Fruit fly (Drosophila melanogaster): ENCODE measurements around the gene CG33783.

The CG33783 gene

DNA sequence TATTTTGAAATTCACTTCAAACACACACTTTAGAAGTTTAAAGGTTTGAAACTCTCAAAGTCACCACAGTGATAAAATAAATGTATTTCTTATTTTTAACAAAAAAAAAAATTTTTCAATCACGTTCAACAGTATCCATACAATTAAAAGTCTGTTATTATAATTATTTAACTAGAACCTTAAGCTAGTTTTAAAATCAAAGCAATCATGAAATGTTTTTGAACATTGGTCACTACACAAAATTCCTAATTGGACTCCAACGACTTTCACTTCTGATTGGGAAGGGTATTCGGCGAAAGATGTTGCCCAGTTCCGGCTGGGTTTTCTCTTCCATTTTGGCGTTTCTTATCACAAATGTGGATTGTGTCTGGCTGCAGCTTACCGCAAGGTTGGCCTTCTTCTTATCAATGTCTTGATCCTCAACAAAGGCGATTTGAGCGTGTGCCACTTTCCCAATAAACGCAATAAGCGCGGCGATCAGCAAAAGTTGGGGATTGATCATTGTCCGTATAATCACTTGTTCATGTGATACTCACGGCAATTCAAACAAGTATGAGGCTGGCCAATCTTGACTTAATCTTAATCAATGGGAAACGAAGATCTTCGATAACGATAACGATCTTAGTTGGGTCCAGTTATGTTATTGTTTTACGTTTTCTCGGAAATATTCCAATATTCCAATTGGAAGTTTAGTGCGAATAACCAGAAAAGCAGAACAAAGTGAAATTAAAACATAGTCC, 18.4 kb upstream of the CG33783 start (continued):
- TF ChIP-seq knrl (GFP tag; IDR thresholded peaks at IDR 0.05; ENCODE audit: partially characterized antibody) (no peak), H2.0 (GFP tag; IDR thresholded peaks at IDR 0.05) (no peak), CG8944 (GFP tag; optimal IDR thresholded peaks at IDR 0.05) (no peak), odd (GFP tag; optimal IDR thresholded peaks at IDR 0.05) (peak; percentile 8), CG9727 (GFP tag; optimal IDR thresholded peaks at IDR 0.05) (peak; percentile 35), Doc2 (GFP tag; IDR thresholded peaks at IDR 0.05) (no peak), Lpt (GFP tag; optimal IDR thresholded peaks at IDR 0.05) (no peak), sr (GFP tag; IDR thresholded peaks at IDR 0.05) (no peak), sc (optimal IDR thresholded peaks at IDR 0.05) (no peak), sc (GFP tag; optimal IDR thresholded peaks at IDR 0.05) (no peak), vfl (GFP tag; optimal IDR thresholded peaks at IDR 0.05) (no peak), CG8290 (GFP tag; optimal IDR thresholded peaks at IDR 0.05) (no peak), CG8290 (tag; optimal IDR thresholded peaks at IDR 0.05) (no peak), dm (GFP tag; optimal IDR thresholded peaks at IDR 0.05) (no peak), CG4424 (GFP tag; optimal IDR thresholded peaks at IDR 0.05) (peak; percentile 42), CG7372 (GFP tag; IDR thresholded peaks at IDR 0.05) (no peak), CG4854 (GFP tag; optimal IDR thresholded peaks at IDR 0.05) (no peak), D19B (GFP tag; optimal IDR thresholded peaks at IDR 0.05) (no peak), Jarid2 (GFP tag; optimal IDR thresholded peaks at IDR 0.05) (no peak), repo (GFP tag; optimal IDR thresholded peaks at IDR 0.05) (no peak), CG9817 (tag; optimal IDR thresholded peaks at IDR 0.05) (no peak), pzg (GFP tag; optimal IDR thresholded peaks at IDR 0.05) (no peak), CG34224 (GFP tag; IDR thresholded peaks at IDR 0.05; ENCODE audit: partially characterized antibody) (no peak; the same call in 2 of the 3 replicates), pnt (GFP tag; optimal IDR thresholded peaks at IDR 0.05) (no peak), CG7745 (tag; optimal IDR thresholded peaks at IDR 0.05) (no peak), CG18619 (GFP tag; optimal IDR thresholded peaks at IDR 0.05) (peak; percentile 51), CG6175 (GFP tag; IDR thresholded peaks at IDR 0.05) (no peak), Oaz (GFP tag; IDR thresholded peaks at IDR 0.05) (no peak), Neu2 (GFP tag; optimal IDR thresholded peaks at IDR 0.05; ENCODE audit: borderline replicate concordance) (no peak), CG30403 (GFP tag; optimal IDR thresholded peaks at IDR 0.05) (peak; percentile 52), gcm2 (GFP tag; optimal IDR thresholded peaks at IDR 0.05) (no peak), CG17612 (GFP tag; IDR thresholded peaks at IDR 0.05) (no peak), CG17385 (GFP tag; optimal IDR thresholded peaks at IDR 0.05) (peak; percentile 46), slbo (GFP tag; IDR thresholded peaks at IDR 0.05) (peak; percentile 39), Nf-YB (GFP tag; optimal IDR thresholded peaks at IDR 0.05) (peak; percentile 17), inv (GFP tag; IDR thresholded peaks at IDR 0.05; ENCODE audit: partially characterized antibody) (no peak), Fer1 (GFP tag; optimal IDR thresholded peaks at IDR 0.05) (peak; percentile 45), Sry-β (GFP tag; optimal IDR thresholded peaks at IDR 0.05) (no peak), CG4730 (GFP tag; IDR thresholded peaks at IDR 0.05) (no peak), Bgb (GFP tag; IDR thresholded peaks at IDR 0.05; ENCODE audit: partially characterized antibody) (peak; percentile 35; the same call in 1 of the 2 replicates), az2 (GFP tag; optimal IDR thresholded peaks at IDR 0.05) (peak; percentile 33), Hr3 (GFP tag; optimal IDR thresholded peaks at IDR 0.05) (no peak), D19A (tag; optimal IDR thresholded peaks at IDR 0.05) (peak; percentile 96), Dip2 (GFP tag; IDR thresholded peaks at IDR 0.05) (no peak), Adf1 (GFP tag; IDR thresholded peaks at IDR 0.05) (no peak), CG10209 (GFP tag; optimal IDR thresholded peaks at IDR 0.05) (peak; percentile 38), NfI (GFP tag; optimal IDR thresholded peaks at IDR 0.05) (peak; percentile 36), unc-4 (GFP tag; IDR thresholded peaks at IDR 0.05; ENCODE audit: partially characterized antibody) (no peak), CrebB (tag; optimal IDR thresholded peaks at IDR 0.05) (no peak), Dref (GFP tag; IDR thresholded peaks at IDR 0.05) (no peak), Hsf (GFP tag; optimal IDR thresholded peaks at IDR 0.05) (no peak)
